Fruit fly (Drosophila melanogaster) whole organism, embryonic: ENCODE data around the gene CG33641.

Source experiments
- Atf6 ChIP-seq: fragments of 200-800 bp; sonication (Bioruptor generic); IDR thresholded peaks from 2 replicates; pipeline ENCODE4 v1.3.6; 2022; ENCODE audit warnings: missing biosample characterization, missing genetic modification characterization
- Bgb ChIP-seq: fragments of 200-800 bp; sonication (Bioruptor generic); IDR thresholded peaks from 2 replicates; pipeline ENCODE4 v1.3.6; 2022; ENCODE audit warnings: missing biosample characterization, missing genetic modification characterization; ENCODE audit not compliant: partially characterized antibody
- CG10267 ChIP-seq: fragments of 200-800 bp; sonication (Bioruptor generic); optimal IDR thresholded peaks from 2 replicates; lab custom pipeline; 2018; ENCODE audit warnings: missing biosample characterization, mild to moderate bottlenecking, missing genetic modification characterization, moderate library complexity
- CG10366 ChIP-seq: fragments of 200-800 bp; sonication (Bioruptor generic); IDR thresholded peaks from 2 replicates; pipeline ENCODE4 v1.3.6; 2022; ENCODE audit warnings: missing biosample characterization, missing genetic modification characterization
- CG11247 ChIP-seq: fragments of 200-800 bp; sonication (Bioruptor generic); IDR thresholded peaks from 2 replicates; pipeline ENCODE4 v1.3.6; 2022; ENCODE audit warnings: missing biosample characterization, missing genetic modification characterization
- CG11504 ChIP-seq: fragments of 200-800 bp; sonication (Bioruptor generic); optimal IDR thresholded peaks from 3 replicates; lab custom pipeline; 2019; ENCODE audit warnings: missing biosample characterization, mild to moderate bottlenecking, missing genetic modification characterization, moderate library complexity
- CG12155 ChIP-seq: fragments of 200-800 bp; sonication (Bioruptor generic); optimal IDR thresholded peaks from 3 replicates; lab custom pipeline; 2016; ENCODE audit warnings: missing biosample characterization, missing genetic modification characterization
- CG12236 ChIP-seq: fragments of 200-800 bp; sonication (Bioruptor generic); optimal IDR thresholded peaks from 2 replicates; lab custom pipeline; 2016; ENCODE audit warnings: missing biosample characterization, missing genetic modification characterization
- CG18599 ChIP-seq: fragments of 200-800 bp; sonication (Bioruptor generic); optimal IDR thresholded peaks from 3 replicates; lab custom pipeline; 2017; ENCODE audit warnings: missing biosample characterization, missing genetic modification characterization, mild to moderate bottlenecking, moderate library complexity, missing genetic modification reagents
- CG18764 ChIP-seq: fragments of 200-800 bp; sonication (Bioruptor generic); optimal IDR thresholded peaks from 3 replicates; lab custom pipeline; 2016; ENCODE audit warnings: missing biosample characterization, missing genetic modification characterization
- CG2678 ChIP-seq: fragments of 200-800 bp; sonication (Bioruptor generic); optimal IDR thresholded peaks from 3 replicates; lab custom pipeline; 2019; ENCODE audit warnings: missing biosample characterization, mild to moderate bottlenecking, missing genetic modification characterization, moderate library complexity
- CG34224 ChIP-seq: fragments of 200-800 bp; sonication (Bioruptor generic); IDR thresholded peaks from 3 replicates; pipeline ENCODE4 v1.3.6; 2022; ENCODE audit warnings: missing biosample characterization, missing genetic modification characterization; ENCODE audit not compliant: partially characterized antibody
- CG34376 ChIP-seq: fragments of 200-800 bp; sonication (Bioruptor generic); optimal IDR thresholded peaks from 2 replicates; lab custom pipeline; 2018; ENCODE audit warnings: missing biosample characterization, mild to moderate bottlenecking, missing genetic modification characterization
- CG4360 ChIP-seq: fragments of 200-800 bp; sonication (Bioruptor generic); IDR thresholded peaks from 2 replicates; pipeline ENCODE4 v1.3.6; 2022; ENCODE audit warnings: missing biosample characterization, missing genetic modification characterization
- CG6813 ChIP-seq: fragments of 200-800 bp; sonication (Bioruptor generic); optimal IDR thresholded peaks from 2 replicates; lab custom pipeline; 2017; ENCODE audit warnings: missing biosample characterization, missing genetic modification characterization, mild to moderate bottlenecking, moderate library complexity, missing genetic modification reagents
- CG7987 ChIP-seq: fragments of 200-800 bp; sonication (Bioruptor generic); optimal IDR thresholded peaks from 2 replicates; lab custom pipeline; 2018; ENCODE audit warnings: missing biosample characterization, mild to moderate bottlenecking, missing genetic modification characterization, moderate library complexity
- CG8089 ChIP-seq: fragments of 200-800 bp; sonication (Bioruptor generic); optimal IDR thresholded peaks from 3 replicates; lab custom pipeline; 2016; ENCODE audit warnings: missing biosample characterization, missing genetic modification characterization
- CG9817 ChIP-seq: fragments of 200-800 bp; sonication (Bioruptor generic); optimal IDR thresholded peaks from 2 replicates; lab custom pipeline; 2018; ENCODE audit warnings: missing biosample characterization, mild to moderate bottlenecking, missing genetic modification characterization, moderate library complexity
- CrebB ChIP-seq: fragments of 200-800 bp; sonication (Bioruptor generic); optimal IDR thresholded peaks from 3 replicates; lab custom pipeline; 2018; ENCODE audit warnings: missing biosample characterization, mild to moderate bottlenecking, missing genetic modification characterization
- Deaf1 ChIP-seq: fragments of 200-800 bp; optimal IDR thresholded peaks from 3 replicates; lab custom pipeline; 2019; ENCODE audit warnings: missing biosample characterization, mild to moderate bottlenecking, missing genetic modification characterization, moderate library complexity
- Dek ChIP-seq: fragments of 200-800 bp; sonication (Bioruptor generic); optimal IDR thresholded peaks from 3 replicates; lab custom pipeline; 2019; ENCODE audit warnings: missing biosample characterization, mild to moderate bottlenecking, missing genetic modification characterization, moderate library complexity
- E2f1 ChIP-seq: fragments of 200-800 bp; sonication (Bioruptor generic); IDR thresholded peaks from 2 replicates; pipeline ENCODE4 v1.3.6; 2022; ENCODE audit warnings: missing biosample characterization, missing genetic modification characterization
- Gug ChIP-seq: fragments of 200-800 bp; sonication (Bioruptor generic); IDR thresholded peaks from 4 replicates; pipeline ENCODE4 v1.3.6; 2022; ENCODE audit warnings: missing biosample characterization, missing genetic modification characterization
- NC2β ChIP-seq: fragments of 200-800 bp; sonication (Bioruptor generic); optimal IDR thresholded peaks from 2 replicates; lab custom pipeline; 2016; ENCODE audit warnings: missing biosample characterization, missing genetic modification characterization
- Nf-YA ChIP-seq: fragments of 200-800 bp; sonication (Bioruptor generic); IDR thresholded peaks from 2 replicates; pipeline ENCODE4 v1.3.6; 2022; ENCODE audit warnings: missing biosample characterization, missing genetic modification characterization
- Ravus ChIP-seq: fragments of 200-800 bp; sonication (Bioruptor generic); IDR thresholded peaks from 2 replicates; pipeline ENCODE4 v1.3.6; 2022; ENCODE audit warnings: missing biosample characterization, missing genetic modification characterization
- Trl ChIP-seq, 3 experiments: fragments of >200 bp in 2 of 3; fragments of 200-800 bp in 1 of 3; sonication (Bioruptor generic) in 1 of 3; optimal IDR thresholded peaks; 2 replicates in 1 of 3; 3 replicates in 2 of 3; lab custom pipeline; 2016 to 2017; ENCODE audit warnings: missing biosample characterization in 1 of 3, missing genetic modification characterization in 1 of 3
- Vsx1 ChIP-seq: fragments of 200-800 bp; sonication (Bioruptor generic); optimal IDR thresholded peaks from 2 replicates; lab custom pipeline; 2017; ENCODE audit warnings: missing biosample characterization, mild to moderate bottlenecking, missing genetic modification characterization, missing genetic modification reagents
- dmrt99B ChIP-seq: fragments of 200-800 bp; sonication (Bioruptor generic); optimal IDR thresholded peaks from 2 replicates; lab custom pipeline; 2018; ENCODE audit warnings: missing biosample characterization, mild to moderate bottlenecking, missing genetic modification characterization, moderate library complexity
- ftz-f1 ChIP-seq: fragments of 200-800 bp; sonication (Bioruptor generic); optimal IDR thresholded peaks from 2 replicates; lab custom pipeline; 2016; ENCODE audit warnings: missing biosample characterization, missing genetic modification characterization
- gcm2 ChIP-seq: fragments of 200-800 bp; sonication (Bioruptor generic); optimal IDR thresholded peaks from 2 replicates; lab custom pipeline; 2016; ENCODE audit warnings: missing biosample characterization, missing genetic modification characterization
- grau ChIP-seq: fragments of 200-800 bp; optimal IDR thresholded peaks from 3 replicates; lab custom pipeline; 2019; ENCODE audit warnings: missing biosample characterization, mild to moderate bottlenecking, missing genetic modification characterization, moderate library complexity
- gsb-n ChIP-seq: fragments of 200-800 bp; sonication (Bioruptor generic); optimal IDR thresholded peaks from 3 replicates; lab custom pipeline; 2018; ENCODE audit warnings: missing biosample characterization, mild to moderate bottlenecking, missing genetic modification characterization
- hkb ChIP-seq, 2 experiments: fragments of 200-800 bp in 1 of 2; fragments of >200 bp in 1 of 2; sonication (Bioruptor generic) in 1 of 2; IDR thresholded peaks in 1 of 2; optimal IDR thresholded peaks in 1 of 2; 2 replicates each; pipeline versions ENCODE4 v1.3.6 to Lab custom; 2017 to 2022; ENCODE audit warnings: missing biosample characterization in 1 of 2, missing genetic modification characterization in 1 of 2
- kni ChIP-seq: fragments of 200-800 bp; sonication (Bioruptor generic); optimal IDR thresholded peaks from 3 replicates; lab custom pipeline; 2017; ENCODE audit warnings: mild to moderate bottlenecking, missing biosample characterization, missing genetic modification reagents, missing genetic modification characterization
- oc ChIP-seq: fragments of 200-800 bp; sonication (Bioruptor generic); optimal IDR thresholded peaks from 2 replicates; lab custom pipeline; 2018; ENCODE audit warnings: missing biosample characterization, mild to moderate bottlenecking, missing genetic modification characterization, moderate library complexity
- pzg ChIP-seq: fragments of 200-800 bp; sonication (Bioruptor generic); optimal IDR thresholded peaks from 3 replicates; lab custom pipeline; 2018; ENCODE audit warnings: missing biosample characterization, mild to moderate bottlenecking, missing genetic modification characterization, moderate library complexity
- row ChIP-seq: fragments of 200-800 bp; sonication (Bioruptor generic); IDR thresholded peaks from 3 replicates; pipeline ENCODE4 v1.3.6; 2022; ENCODE audit warnings: missing biosample characterization, missing genetic modification characterization
- scrt ChIP-seq: fragments of 200-800 bp; sonication (Bioruptor generic); optimal IDR thresholded peaks from 2 replicates; lab custom pipeline; 2018; ENCODE audit warnings: missing biosample characterization, mild to moderate bottlenecking, missing genetic modification characterization, moderate library complexity
- sd ChIP-seq: fragments of 200-800 bp; sonication (Bioruptor generic); optimal IDR thresholded peaks from 3 replicates; lab custom pipeline; 2018; ENCODE audit warnings: missing biosample characterization, mild to moderate bottlenecking, missing genetic modification characterization, moderate library complexity
- slou ChIP-seq: fragments of 200-800 bp; sonication (Bioruptor generic); optimal IDR thresholded peaks from 3 replicates; lab custom pipeline; 2016; ENCODE audit warnings: missing biosample characterization, missing genetic modification characterization
- stwl ChIP-seq: fragments of 200-800 bp; sonication (Bioruptor generic); optimal IDR thresholded peaks from 3 replicates; lab custom pipeline; 2018; ENCODE audit warnings: missing biosample characterization, mild to moderate bottlenecking, missing genetic modification characterization, moderate library complexity
- tap ChIP-seq: fragments of 200-800 bp; optimal IDR thresholded peaks from 3 replicates; lab custom pipeline; 2019; ENCODE audit warnings: missing biosample characterization, mild to moderate bottlenecking, missing genetic modification characterization, moderate library complexity
- zfh1 ChIP-seq: fragments of 200-800 bp; sonication (Bioruptor generic); IDR thresholded peaks from 3 replicates; pipeline ENCODE4 v1.3.6; 2022; ENCODE audit warnings: missing biosample characterization, missing genetic modification characterization

The CG33641 gene

dm6 chr2L:13548786-13549780, 20.2 kb downstream of the CG33641 start, which contains the start of gene B4 (continued):
- TF ChIP-seq CG4360 (GFP tag; lab: Robert Waterston, UW) (peak; percentile 46; the same call in 1 of the 2 replicates), sd (tag; lab: Kevin White, UChicago) (peak; percentile 26), slou (GFP tag; lab: Kevin White, UChicago) (peak; percentile 14), CG2678 (peak; percentile 38), pzg (peak; percentile 70), CG12155 (no peak)

- TF ChIP-seq NC2β (peak; percentile 24), gcm2 (GFP tag; lab: Kevin White, UChicago) (peak; percentile 13), tap (tag; lab: Kevin White, UChicago) (peak; percentile 31), Atf6 (GFP tag; lab: Robert Waterston, UW) (peak; percentile 64; the same call in 1 of the 2 replicates), E2f1 (GFP tag; lab: Robert Waterston, UW) (no peak), gsb-n (peak; percentile 2), CG34376 (peak; percentile 46), pzg (peak; percentile 59), CG7987 (GFP tag; lab: Kevin White, UChicago) (peak; percentile 75), oc (tag; lab: Kevin White, UChicago) (peak; percentile 19), CG34224 (GFP tag; lab: Robert Waterston, UW) (peak; percentile 51; the same call in 2 of the 3 replicates), CG11504 (tag; lab: Kevin White, UChicago) (peak; percentile 34), Ravus (GFP tag; lab: Robert Waterston, UW) (no peak), scrt (GFP tag; lab: Kevin White, UChicago) (no peak), Dek (tag; lab: Kevin White, UChicago) (peak; percentile 72), Nf-YA (GFP tag; lab: Robert Waterston, UW) (0 out of 2 replicates have a peak, but pooled peaks have one; percentile 35), CG18599 (GFP tag; lab: Kevin White, UChicago) (peak; percentile 33), ftz-f1 (GFP tag; lab: Kevin White, UChicago) (peak; percentile 51), CG10267 (tag; lab: Kevin White, UChicago) (peak; percentile 38), row (GFP tag; lab: Robert Waterston, UW) (peak; percentile 69; the same call in 2 of the 3 replicates), zfh1 (peak; percentile 41; the same call in 1 of the 3 replicates), Trl (optimal IDR thresholded peaks at IDR 0.05; lab: Kevin White, UChicago) (no peak), Trl (GFP tag; optimal IDR thresholded peaks at IDR 0.05; lab: Kevin White, UChicago) (peak; percentile 55), CrebB (tag; lab: Kevin White, UChicago) (peak; percentile 55), Bgb (GFP tag; lab: Robert Waterston, UW) (peak; percentile 80), dmrt99B (tag; lab: Kevin White, UChicago) (peak; percentile 42), kni (GFP tag; lab: Kevin White, UChicago) (peak; percentile 50), CG9817 (peak; percentile 18), CG10366 (peak; percentile 30), CG12236 (peak; percentile 6), Gug (GFP tag; lab: Robert Waterston, UW) (no peak; the same call in 3 of the 4 replicates), stwl (tag; lab: Kevin White, UChicago) (peak; percentile 37), CG18764 (GFP tag; lab: Kevin White, UChicago) (no peak), Deaf1 (tag; lab: Kevin White, UChicago) (peak; percentile 86), hkb (optimal IDR thresholded peaks at IDR 0.05; lab: Kevin White, UChicago) (no peak), hkb (GFP tag; IDR thresholded peaks at IDR 0.05; lab: Robert Waterston, UW) (0 out of 2 replicates have a peak, but pooled peaks have one; percentile 30), CG8089 (GFP tag; lab: Kevin White, UChicago) (peak; percentile 14), CG11247 (GFP tag; lab: Robert Waterston, UW) (no peak), grau (tag; lab: Kevin White, UChicago) (peak; percentile 40), Vsx1 (GFP tag; lab: Kevin White, UChicago) (peak; percentile 44), CG6813 (peak; percentile 17)
Observed at dm6 chr2L:13549973-13550458, 21.2 kb downstream of the CG33641 start, which contains the start of gene kuz. kuz (plus strand) TSS chr2L:13550139.
